Fruit fly (Drosophila melanogaster) S2 (cell line): ENCODE measurements around the gene CG31848.

Experiments
- CG8478 ChIP-seq: fragments of >200 bp; optimal IDR thresholded peaks from 2 replicates; lab custom pipeline; 2018
- CTCF ChIP-seq, 2 experiments: fragments of >200 bp; optimal IDR thresholded peaks; 2 replicates each; lab custom pipeline; 2018

DNA sequence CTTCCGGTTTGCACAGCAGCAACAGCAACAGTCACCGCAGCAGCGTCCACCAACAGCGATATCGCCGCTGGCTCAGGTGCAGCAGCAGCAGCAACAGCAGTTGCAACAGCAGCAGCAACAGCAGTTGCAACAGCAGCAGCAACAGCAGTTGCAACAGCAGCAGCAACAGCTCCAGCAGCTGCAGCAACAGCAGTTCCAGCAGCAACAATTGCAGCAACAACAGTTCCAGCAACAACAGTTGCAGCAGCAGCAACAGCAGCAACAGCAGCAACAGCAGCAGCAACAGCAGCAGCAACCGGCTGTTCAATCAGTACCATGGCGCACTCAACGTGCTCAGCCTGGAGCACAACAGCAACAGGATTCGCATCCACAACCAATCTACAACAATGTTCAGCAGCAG, 6.9 kb upstream of the CG31848 start:
- TF ChIP-seq CG8478, result no peak
- no peak for TF ChIP-seq CTCF (optimal IDR thresholded peaks at IDR 0.05; lab: Kevin White, UChicago)
